Worm (Caenorhabditis elegans): ENCODE measurements around the gene F42G8.8.

F42G8.8 gene

ce11 chrIV:8159087-8159486 lies 40.2 kb downstream of the F42G8.8 start, which contains the start of gene faah-1:
TSS of gene faah-1 (plus strand) at chrIV:8159387.
- TF ChIP-seq hmg-1.1 (GFP tag; IDR thresholded peaks at IDR 0.05) (no peak), zfp-2 (tag; optimal IDR thresholded peaks at IDR 0.05) (no peak), egl-43 (GFP tag; IDR thresholded peaks at IDR 0.05) (no peak), ama-1 (optimal IDR thresholded peaks at IDR 0.05) (no peak), saeg-2 (GFP tag; IDR thresholded peaks at IDR 0.05) (no peak), pha-4 (GFP tag; IDR thresholded peaks at IDR 0.05) (no peak), pha-4 (tag; optimal IDR thresholded peaks at IDR 0.05) (no peak), ceh-28 (tag; optimal IDR thresholded peaks at IDR 0.05) (no peak), mxl-2 (GFP tag; conservative IDR thresholded peaks at IDR 0.05) (no peak), cey-2 (tag; optimal IDR thresholded peaks at IDR 0.05; ENCODE audit: borderline replicate concordance, insufficient read depth) (no peak), hlh-11 (tag; optimal IDR thresholded peaks at IDR 0.05) (no peak), set-16 (GFP tag; IDR thresholded peaks at IDR 0.05) (no peak), duxl-1 (tag; optimal IDR thresholded peaks at IDR 0.05; ENCODE audit: poor library complexity) (no peak), ceh-44 (GFP tag; IDR thresholded peaks at IDR 0.05) (no peak)

ce11 chrIV:8159995-8160394 lies 41.1 kb downstream of the F42G8.8 start:
- TF ChIP-seq nhr-25 (tag; optimal IDR thresholded peaks at IDR 0.05; ENCODE audit: borderline replicate concordance, insufficient read depth) (no peak), nhr-6 (tag; optimal IDR thresholded peaks at IDR 0.05) (no peak), zip-2 (tag; optimal IDR thresholded peaks at IDR 0.05) (no peak), T26A8.4 (GFP tag; IDR thresholded peaks at IDR 0.05) (no peak), egl-43 (GFP tag; IDR thresholded peaks at IDR 0.05) (no peak), nhr-76 (tag; optimal IDR thresholded peaks at IDR 0.05) (no peak), mdl-1 (tag; optimal IDR thresholded peaks at IDR 0.05) (no peak), ceh-32 (tag; optimal IDR thresholded peaks at IDR 0.05; ENCODE audit: poor library complexity) (no peak), ama-1 (optimal IDR thresholded peaks at IDR 0.05) (no peak), lin-39 (tag; optimal IDR thresholded peaks at IDR 0.05) (no peak), lsy-2 (tag; optimal IDR thresholded peaks at IDR 0.05) (no peak), egl-27 (tag; optimal IDR thresholded peaks at IDR 0.05) (no peak), php-3 (GFP tag; IDR thresholded peaks at IDR 0.05) (0 out of 2 replicates have a peak, but pooled peaks have one; percentile 32), spr-1 (tag; optimal IDR thresholded peaks at IDR 0.05) (no peak), F49E8.2 (tag; optimal IDR thresholded peaks at IDR 0.05; ENCODE audit: borderline replicate concordance) (no peak), R02D3.7 (tag; optimal IDR thresholded peaks at IDR 0.05) (no peak), saeg-2 (GFP tag; IDR thresholded peaks at IDR 0.05) (no peak), dmd-6 (GFP tag; IDR thresholded peaks at IDR 0.05) (peak; percentile 23; the same call in 1 of the 2 replicates), dve-1 (tag; optimal IDR thresholded peaks at IDR 0.05; ENCODE audit: insufficient read depth) (peak; percentile 31), nhr-77 (tag; optimal IDR thresholded peaks at IDR 0.05) (no peak)

ce11 chrIV:8161774-8162173 lies 42.9 kb downstream of the F42G8.8 start:
- TF ChIP-seq dmd-9 (GFP tag; IDR thresholded peaks at IDR 0.05) (no peak), nhr-28 (tag; optimal IDR thresholded peaks at IDR 0.05) (peak; percentile 27), dmd-8 (GFP tag; IDR thresholded peaks at IDR 0.05) (no peak), set-16 (GFP tag; IDR thresholded peaks at IDR 0.05) (no peak), arid-1 (GFP tag; conservative IDR thresholded peaks at IDR 0.05) (no peak), spr-3 (GFP tag; optimal IDR thresholded peaks at IDR 0.05) (no peak), aha-1 (tag) (no peak), lin-38 (GFP tag; IDR thresholded peaks at IDR 0.05) (no peak), madf-9 (GFP tag; conservative IDR thresholded peaks at IDR 0.05) (no peak), rbr-2 (tag; optimal IDR thresholded peaks at IDR 0.05) (no peak), nhr-48 (tag; optimal IDR thresholded peaks at IDR 0.05) (no peak), mes-2 (tag; optimal IDR thresholded peaks at IDR 0.05; ENCODE audit: poor library complexity, severe bottlenecking) (no peak), unc-62 (GFP tag; optimal IDR thresholded peaks at IDR 0.05 in 1 of 2) (no peak), unc-62 (tag; optimal IDR thresholded peaks at IDR 0.05) (no peak), nhr-102 (tag; optimal IDR thresholded peaks at IDR 0.05) (no peak), ceh-62 (tag; optimal IDR thresholded peaks at IDR 0.05) (no peak), nhr-10 (tag; optimal IDR thresholded peaks at IDR 0.05) (no peak), snpc-4 (tag; optimal IDR thresholded peaks at IDR 0.05) (no peak), saeg-2 (GFP tag; IDR thresholded peaks at IDR 0.05) (no peak), php-3 (GFP tag; IDR thresholded peaks at IDR 0.05) (peak; percentile 92), gei-8 (GFP tag; optimal IDR thresholded peaks at IDR 0.05) (no peak), egl-43 (GFP tag; IDR thresholded peaks at IDR 0.05) (no peak), cey-2 (tag; optimal IDR thresholded peaks at IDR 0.05; ENCODE audit: borderline replicate concordance, insufficient read depth) (no peak), dmd-6 (GFP tag; IDR thresholded peaks at IDR 0.05) (peak; percentile 48)

All from whole organism, L4 larva.